Worm (Caenorhabditis elegans) whole organism, young adult: Measurements from ENCODE around the gene F07H5.10.

Experiments used
- F49E8.2 ChIP-seq: sonication (generic microtip); optimal IDR thresholded peaks from 3 replicates; lab custom pipeline; 2017; ENCODE audit warnings: missing genetic modification characterization, mild to moderate bottlenecking, missing compliant biosample characterization, antibody characterized with exemption, moderate library complexity; ENCODE audit not compliant: insufficient read depth
- Y53F4B.3 ChIP-seq: fragments of 200-800 bp; sonication (Bioruptor generic); IDR thresholded peaks from 2 replicates; pipeline ENCODE4 v1.3.6; 2022; ENCODE audit warnings: missing genetic modification reagents, missing genetic modification characterization, missing compliant biosample characterization
- Y67H2A.10 ChIP-seq: fragments of 200-800 bp; sonication (Bioruptor generic); conservative IDR thresholded peaks from 2 replicates; pipeline ENCODE4 v1.3.6; 2022; ENCODE audit warnings: missing genetic modification reagents, missing genetic modification characterization, missing compliant biosample characterization
- Y95B8A.8 ChIP-seq: fragments of 200-800 bp; sonication (Bioruptor generic); IDR thresholded peaks from 2 replicates; pipeline ENCODE4 v1.3.6; 2022; ENCODE audit warnings: missing genetic modification reagents, missing genetic modification characterization, missing compliant biosample characterization
- atf-7 ChIP-seq: sonication (generic microtip); optimal IDR thresholded peaks from 2 replicates; lab custom pipeline; 2017; ENCODE audit warnings: mild to moderate bottlenecking, missing genetic modification characterization, missing compliant biosample characterization
- attf-5 ChIP-seq: fragments of 200-800 bp; sonication (Bioruptor generic); optimal IDR thresholded peaks from 2 replicates; lab custom pipeline; 2018; ENCODE audit warnings: mild to moderate bottlenecking, missing genetic modification characterization, missing compliant biosample characterization
- bed-1 ChIP-seq: fragments of 200-800 bp; sonication (Bioruptor generic); IDR thresholded peaks from 2 replicates; pipeline ENCODE4 v1.3.6; 2022; ENCODE audit warnings: missing genetic modification reagents, missing genetic modification characterization, missing compliant biosample characterization
- cebp-1 ChIP-seq, 2 experiments: fragments of 200-800 bp in 1 of 2; sonication (Bioruptor generic) in 1 of 2; sonication (generic microtip) in 1 of 2; IDR thresholded peaks in 1 of 2; optimal IDR thresholded peaks in 1 of 2; 2 replicates each; pipeline versions ENCODE4 v1.3.6 to Lab custom; 2017 to 2022; ENCODE audit warnings: missing compliant biosample characterization in 2 of 2, missing genetic modification characterization in 2 of 2, mild to moderate bottlenecking in 1 of 2, missing genetic modification reagents in 1 of 2, moderate library complexity in 1 of 2
- cebp-2 ChIP-seq: fragments of 200-800 bp; sonication (Bioruptor generic); IDR thresholded peaks from 2 replicates; pipeline ENCODE4 v1.3.6; 2022; ENCODE audit warnings: missing genetic modification characterization, missing compliant biosample characterization
- die-1 ChIP-seq: sonication (generic microtip); optimal IDR thresholded peaks from 2 replicates; lab custom pipeline; 2016; ENCODE audit warnings: missing genotype, mild to moderate bottlenecking, missing genetic modification characterization, missing compliant biosample characterization
- dpff-1 ChIP-seq: sonication (generic microtip); optimal IDR thresholded peaks from 2 replicates; lab custom pipeline; 2017; ENCODE audit warnings: mild to moderate bottlenecking, missing genetic modification characterization, missing compliant biosample characterization
- egrh-3 ChIP-seq: fragments of 200-800 bp; sonication (Bioruptor generic); IDR thresholded peaks from 2 replicates; pipeline ENCODE4 v1.3.6; 2022; ENCODE audit warnings: missing genetic modification reagents, missing genetic modification characterization, missing compliant biosample characterization
- ekl-4 ChIP-seq: fragments of 200-800 bp; sonication (Bioruptor generic); IDR thresholded peaks from 2 replicates; pipeline ENCODE4 v1.3.6; 2022; ENCODE audit warnings: missing genetic modification reagents, missing genetic modification characterization, missing compliant biosample characterization
- fkh-3 ChIP-seq: sonication (generic microtip); optimal IDR thresholded peaks from 2 replicates; lab custom pipeline; 2016; ENCODE audit warnings: mild to moderate bottlenecking, missing genetic modification characterization, missing compliant biosample characterization
- hlh-26 ChIP-seq: fragments of 200-800 bp; sonication (Bioruptor generic); conservative IDR thresholded peaks from 2 replicates; pipeline ENCODE4 v1.3.6; 2022; ENCODE audit warnings: missing genetic modification reagents, missing genetic modification characterization, missing compliant biosample characterization
- lag-1 ChIP-seq: fragments of 200-800 bp; sonication (Bioruptor generic); IDR thresholded peaks from 2 replicates; pipeline ENCODE4 v1.3.6; 2022; ENCODE audit warnings: missing genetic modification reagents, missing genetic modification characterization, missing compliant biosample characterization
- lin-26 ChIP-seq: fragments of 200-800 bp; sonication (Bioruptor generic); IDR thresholded peaks from 2 replicates; pipeline ENCODE4 v1.3.6; 2022; ENCODE audit warnings: missing genetic modification reagents, missing genetic modification characterization, missing compliant biosample characterization
- lin-35 ChIP-seq, 3 experiments: fragments of 150-350 bp in 2 of 3; sonication (generic microtip) in 1 of 3; optimal IDR thresholded peaks; 2 replicates each; lab custom pipeline; 2014 to 2018; ENCODE audit warnings: missing biosample characterization in 3 of 3, missing genetic modification characterization in 3 of 3, missing genetic modification reagents in 3 of 3
- lin-54 ChIP-seq: fragments of 200-800 bp; sonication (Bioruptor generic); optimal IDR thresholded peaks from 2 replicates; lab custom pipeline; 2018; ENCODE audit warnings: mild to moderate bottlenecking, missing genetic modification characterization, missing compliant biosample characterization
- lsl-1 ChIP-seq: fragments of 200-800 bp; sonication (Bioruptor generic); optimal IDR thresholded peaks from 2 replicates; lab custom pipeline; 2018; ENCODE audit warnings: mild to moderate bottlenecking, missing genetic modification characterization, moderate library complexity, missing compliant biosample characterization
- mcd-1 ChIP-seq: fragments of 200-800 bp; sonication (Bioruptor generic); IDR thresholded peaks from 2 replicates; pipeline ENCODE4 v1.3.6; 2022; ENCODE audit warnings: missing genetic modification reagents, missing genetic modification characterization, missing compliant biosample characterization
- mxl-1 ChIP-seq: sonication (generic microtip); optimal IDR thresholded peaks from 2 replicates; lab custom pipeline; 2016; ENCODE audit warnings: missing genetic modification characterization, missing compliant biosample characterization
- nfya-1 ChIP-seq: sonication (generic microtip); optimal IDR thresholded peaks from 2 replicates; lab custom pipeline; 2017; ENCODE audit warnings: antibody characterized with exemption, missing compliant biosample characterization, missing genetic modification characterization, borderline replicate concordance; ENCODE audit not compliant: insufficient read depth
- nhr-120 ChIP-seq: fragments of 200-800 bp; sonication (Bioruptor generic); IDR thresholded peaks from 2 replicates; pipeline ENCODE4 v1.3.6; 2022; ENCODE audit warnings: missing genetic modification characterization, missing compliant biosample characterization
- nhr-27 ChIP-seq: fragments of 200-800 bp; sonication (Bioruptor generic); optimal IDR thresholded peaks from 2 replicates; lab custom pipeline; 2018; ENCODE audit warnings: mild to moderate bottlenecking, missing genetic modification characterization, moderate library complexity, missing compliant biosample characterization
- nhr-90 ChIP-seq: sonication (generic microtip); optimal IDR thresholded peaks from 2 replicates; lab custom pipeline; 2016; ENCODE audit warnings: missing genotype, mild to moderate bottlenecking, missing genetic modification characterization, missing compliant biosample characterization
- pbrm-1 ChIP-seq: fragments of 200-800 bp; sonication (Bioruptor generic); IDR thresholded peaks from 2 replicates; pipeline ENCODE4 v1.3.6; 2022; ENCODE audit warnings: missing genetic modification reagents, missing genetic modification characterization, missing compliant biosample characterization
- pha-4 ChIP-seq: fragments of 150-350 bp; sonication (generic microtip); optimal IDR thresholded peaks from 2 replicates; lab custom pipeline; 2014; ENCODE audit warnings: missing biosample characterization, missing genetic modification reagents, missing genetic modification characterization
- repo-1 ChIP-seq: sonication (generic microtip); optimal IDR thresholded peaks from 2 replicates; lab custom pipeline; 2017; ENCODE audit warnings: mild to moderate bottlenecking, missing genetic modification characterization, missing compliant biosample characterization
- sptf-2 ChIP-seq: fragments of 200-800 bp; sonication (Bioruptor generic); optimal IDR thresholded peaks from 2 replicates; lab custom pipeline; 2018; ENCODE audit warnings: mild to moderate bottlenecking, missing genetic modification characterization, missing compliant biosample characterization
- tlf-1 ChIP-seq: fragments of 200-800 bp; sonication (Bioruptor generic); optimal IDR thresholded peaks from 2 replicates; lab custom pipeline; 2018; ENCODE audit warnings: mild to moderate bottlenecking, missing genetic modification characterization, missing compliant biosample characterization
- unc-62 ChIP-seq: fragments of 150-350 bp; optimal IDR thresholded peaks from 2 replicates; lab custom pipeline; 2014; ENCODE audit warnings: missing biosample characterization, missing genetic modification reagents, missing genetic modification characterization
- xnd-1 ChIP-seq: sonication (generic microtip); optimal IDR thresholded peaks from 2 replicates; lab custom pipeline; 2016; ENCODE audit warnings: missing genotype, missing genetic modification reagents, missing genetic modification characterization, missing compliant biosample characterization
- zim-3 ChIP-seq: sonication (generic microtip); optimal IDR thresholded peaks from 2 replicates; lab custom pipeline; 2017; ENCODE audit warnings: mild to moderate bottlenecking, missing genetic modification characterization, moderate library complexity, missing compliant biosample characterization
- ztf-25 ChIP-seq: fragments of 200-800 bp; sonication (Bioruptor generic); IDR thresholded peaks from 2 replicates; pipeline ENCODE4 v1.3.6; 2022; ENCODE audit warnings: missing genetic modification reagents, missing genetic modification characterization, missing compliant biosample characterization
- ztf-28 ChIP-seq: fragments of 200-800 bp; sonication (Bioruptor generic); IDR thresholded peaks from 2 replicates; pipeline ENCODE4 v1.3.6; 2022; ENCODE audit warnings: missing genetic modification reagents, missing genetic modification characterization, missing compliant biosample characterization
- ztf-3 ChIP-seq: fragments of 200-800 bp; sonication (Bioruptor generic); optimal IDR thresholded peaks from 2 replicates; lab custom pipeline; 2018; ENCODE audit warnings: mild to moderate bottlenecking, missing genetic modification characterization, missing compliant biosample characterization
- ztf-6 ChIP-seq: fragments of 200-800 bp; sonication (Bioruptor generic); IDR thresholded peaks from 2 replicates; pipeline ENCODE4 v1.3.6; 2022; ENCODE audit warnings: missing genetic modification reagents, missing genetic modification characterization, missing compliant biosample characterization

Gene F07H5.10

DNA sequence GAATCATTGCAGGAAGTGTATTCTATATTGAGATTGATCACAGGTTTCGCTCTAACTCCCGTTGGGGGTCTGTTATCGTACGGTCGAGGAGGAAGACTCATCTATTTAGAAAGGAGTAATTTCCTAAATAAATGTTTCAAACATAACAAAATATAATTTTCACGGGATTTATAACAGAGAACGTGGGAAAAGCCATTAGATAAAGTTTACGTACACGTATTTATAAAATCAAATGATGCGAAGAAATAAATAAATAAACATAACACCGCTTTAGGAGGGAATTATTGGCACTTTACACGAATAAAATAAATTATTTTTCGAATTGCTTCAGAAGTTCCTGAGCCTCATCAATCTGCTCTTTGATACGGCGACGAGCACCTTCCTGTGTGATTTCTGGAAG, at the start of gene F07H5.10:
F07H5.10 (minus strand) TSS at position 101 of the 400 bp plus-strand sequence.
- TF ChIP-seq pbrm-1 (GFP tag; lab: Robert Waterston, UW) (no peak), lin-54 (GFP tag; lab: Kevin White, UChicago) (no peak)
- TF ChIP-seq, all 124 proteins: peak for 0

DNA sequence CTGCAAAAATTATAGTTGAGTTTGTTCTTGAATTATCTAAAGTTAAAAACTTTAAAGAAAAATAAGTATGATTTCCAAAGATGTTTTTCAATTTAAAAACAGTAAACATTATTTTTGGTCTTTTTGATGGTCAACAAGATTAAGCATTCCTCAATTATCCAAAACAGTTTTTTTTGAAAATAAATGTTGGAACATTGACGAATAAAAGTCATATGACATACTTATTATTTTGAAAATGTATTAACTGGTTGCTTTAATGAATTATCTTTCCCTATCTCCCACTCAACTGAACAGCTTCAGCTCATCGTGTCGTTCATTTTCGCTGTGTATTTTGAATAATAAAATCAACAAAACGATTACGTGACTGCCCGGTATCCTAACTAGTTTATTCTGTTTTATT, 48.7 kb upstream of the F07H5.10 start:
- TF ChIP-seq lsl-1 (GFP tag; lab: Kevin White, UChicago) (no peak), ztf-6 (GFP tag; lab: Robert Waterston, UW) (no peak), sptf-2 (no peak), lin-26 (GFP tag; lab: Robert Waterston, UW) (no peak), nfya-1 (tag; lab: Kevin White, UChicago) (no peak), zim-3 (no peak), dpff-1 (tag; lab: Kevin White, UChicago) (no peak), ekl-4 (GFP tag; lab: Robert Waterston, UW) (no peak), nhr-120 (GFP tag; lab: Robert Waterston, UW) (no peak), fkh-3 (no peak), attf-5 (no peak), tlf-1 (GFP tag; lab: Kevin White, UChicago) (no peak)
- TF ChIP-seq, all 124 proteins: peak for 0

DNA sequence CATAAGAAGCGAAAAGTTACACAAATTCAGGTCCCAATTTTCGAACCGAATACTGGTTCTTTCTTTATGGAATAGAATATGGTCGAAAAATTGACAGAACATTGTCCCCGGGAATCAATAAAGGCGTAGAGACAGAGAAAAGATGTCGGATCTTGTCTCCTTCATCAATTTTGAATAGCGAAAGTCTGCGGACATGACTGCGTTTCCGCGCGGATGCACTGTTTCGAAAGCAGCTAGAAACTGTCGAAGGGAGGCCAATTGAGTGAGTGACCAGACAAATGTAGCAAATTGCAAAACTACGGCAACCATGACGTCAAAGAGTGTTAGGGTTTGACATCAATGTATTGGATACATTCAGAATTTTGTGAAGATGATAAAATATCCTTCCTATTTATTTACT, 48.1 kb upstream of the F07H5.10 start:
- TF ChIP-seq unc-62 (GFP tag; lab: Kevin White, UChicago): no peak

DNA sequence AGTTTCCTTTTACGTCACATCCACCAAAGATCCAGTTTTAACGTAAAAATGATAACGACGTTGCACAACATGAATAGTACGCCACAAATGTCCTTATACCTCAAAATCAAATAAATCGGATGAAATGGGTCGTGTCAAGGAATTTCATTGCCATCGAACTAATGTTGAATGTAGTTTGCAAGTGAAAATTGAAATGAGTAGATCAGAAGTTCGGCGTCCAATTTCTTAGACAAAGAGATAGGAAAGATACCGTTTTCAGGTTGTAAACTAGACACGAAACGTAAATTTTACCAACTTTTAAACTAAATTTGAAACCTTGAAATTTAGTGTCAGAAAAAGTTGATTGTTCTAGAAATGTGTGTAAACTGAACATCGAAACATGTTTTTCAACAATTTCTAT, 46.5 kb upstream of the F07H5.10 start:
- no peak for TF ChIP-seq ztf-25 (GFP tag; lab: Robert Waterston, UW)

DNA sequence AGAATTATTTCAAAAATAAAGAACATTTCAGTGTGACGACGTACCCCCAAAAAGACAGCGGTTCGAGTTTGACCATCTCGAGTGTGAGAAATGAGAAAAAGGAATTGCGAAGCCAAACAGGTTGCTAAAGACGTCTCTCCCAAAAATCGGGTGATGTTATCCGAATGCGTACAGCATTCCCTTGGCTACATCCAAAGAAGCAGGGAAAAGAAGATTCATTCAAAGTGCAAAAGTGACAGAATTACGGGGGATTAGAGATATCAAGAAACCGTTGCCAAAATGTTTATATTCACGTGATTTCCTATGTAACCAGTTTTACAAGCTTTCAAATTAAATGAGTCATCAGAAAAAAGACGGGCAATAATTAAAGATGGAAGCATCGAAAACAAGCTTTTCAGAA, 45.6 kb upstream of the F07H5.10 start:
- TF ChIP-seq cebp-2 (GFP tag; lab: Robert Waterston, UW) (no peak), Y53F4B.3 (GFP tag; lab: Robert Waterston, UW) (no peak), mxl-1 (tag; lab: Kevin White, UChicago) (no peak)

DNA sequence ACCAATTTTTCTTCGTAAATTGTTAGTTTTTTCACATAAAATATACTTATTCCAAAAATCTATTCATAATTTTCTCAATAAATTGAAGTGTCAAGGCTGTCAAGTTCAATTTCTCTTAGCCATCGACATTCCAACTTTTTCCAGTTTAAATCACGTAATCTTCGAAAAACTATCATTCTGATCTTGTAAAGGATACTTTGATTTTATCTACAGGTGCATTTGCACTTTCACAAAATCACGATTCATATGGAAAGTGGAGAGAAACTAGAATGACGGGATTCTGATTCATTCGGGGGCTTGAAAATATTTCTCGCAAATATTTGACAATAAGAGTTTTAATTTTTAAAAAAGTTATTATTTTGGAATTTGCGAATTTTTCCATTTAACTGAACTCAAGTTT, 44.9 kb upstream of the F07H5.10 start:
- TF ChIP-seq ztf-3 (GFP tag; lab: Kevin White, UChicago) (no peak), mcd-1 (GFP tag; lab: Robert Waterston, UW) (no peak), nhr-90 (tag; lab: Kevin White, UChicago) (no peak), xnd-1 (tag; lab: Kevin White, UChicago) (no peak), fkh-3 (no peak), Y67H2A.10 (GFP tag; lab: Robert Waterston, UW) (no peak), ztf-28 (no peak), lag-1 (GFP tag; lab: Robert Waterston, UW) (no peak), lin-35 (GFP tag; optimal IDR thresholded peaks at IDR 0.05; lab: Kevin White, UChicago) (no peak)

DNA sequence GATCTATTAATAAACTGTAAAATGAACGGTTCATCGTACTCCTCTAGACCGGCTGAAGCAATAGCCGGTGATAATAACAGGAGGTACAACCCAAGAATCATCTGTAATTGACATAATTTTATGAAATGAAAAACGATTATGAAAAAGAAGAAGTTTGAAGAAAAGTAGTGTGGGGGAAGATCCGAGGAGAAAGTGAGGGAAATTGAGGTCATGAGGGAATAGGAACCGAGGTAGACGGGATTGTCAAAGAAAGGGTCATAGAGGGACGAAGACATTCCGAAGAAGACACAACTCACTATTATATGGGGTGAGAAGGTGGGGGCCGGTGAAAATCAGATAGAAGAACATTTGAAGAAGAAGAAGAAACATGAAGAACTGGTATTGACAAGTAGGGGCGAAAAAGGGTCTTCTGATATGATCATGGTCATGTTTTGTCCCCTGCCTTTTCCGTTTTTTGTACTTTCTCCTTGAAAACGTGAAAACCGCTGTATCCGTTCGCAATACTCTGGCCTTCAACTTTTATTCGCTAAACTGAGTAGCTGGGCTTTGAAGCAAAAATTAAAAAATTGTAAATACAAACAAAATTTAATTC, 43.7 kb upstream of the F07H5.10 start, which contains the start of gene oac-46:
oac-46 (minus strand) TSS at position 101 of the 592 bp plus-strand sequence.
- TF ChIP-seq pha-4 (no peak), atf-7 (no peak), egrh-3 (GFP tag; lab: Robert Waterston, UW) (no peak), hlh-26 (GFP tag; lab: Robert Waterston, UW) (no peak), die-1 (tag; lab: Kevin White, UChicago) (no peak), repo-1 (tag; lab: Kevin White, UChicago) (no peak), ekl-4 (GFP tag; lab: Robert Waterston, UW) (no peak), F49E8.2 (tag; lab: Kevin White, UChicago) (no peak), cebp-1 (GFP tag; IDR thresholded peaks at IDR 0.05; lab: Robert Waterston, UW) (no peak), cebp-1 (tag; optimal IDR thresholded peaks at IDR 0.05; lab: Kevin White, UChicago) (no peak), cebp-2 (GFP tag; lab: Robert Waterston, UW) (no peak), bed-1 (no peak), Y95B8A.8 (GFP tag; lab: Robert Waterston, UW) (no peak), nhr-27 (no peak)
